Worm (Caenorhabditis elegans) whole organism, L4 larva: ENCODE data around the gene F02E8.4.

ENCODE experiments used
- D1046.2 ChIP-seq: fragments of 200-800 bp; sonication (Bioruptor generic); IDR thresholded peaks from 2 replicates; pipeline ENCODE4 v1.3.6; 2022; ENCODE audit warnings: missing genetic modification characterization, missing compliant biosample characterization
- F10B5.3 ChIP-seq: sonication (generic microtip); optimal IDR thresholded peaks from 2 replicates; lab custom pipeline; 2016; ENCODE audit warnings: mild to moderate bottlenecking, missing genetic modification characterization, missing compliant biosample characterization
- F26F4.8 ChIP-seq: fragments of 200-800 bp; sonication (Bioruptor generic); conservative IDR thresholded peaks from 2 replicates; pipeline ENCODE4 v1.3.6; 2022; ENCODE audit warnings: missing genetic modification characterization, missing compliant biosample characterization
- F37D6.2 ChIP-seq: sonication (generic microtip); optimal IDR thresholded peaks from 2 replicates; lab custom pipeline; 2016; ENCODE audit warnings: mild to moderate bottlenecking, missing genetic modification characterization, missing compliant biosample characterization
- F44E2.7 ChIP-seq: fragments of 200-800 bp; sonication (Bioruptor generic); IDR thresholded peaks from 2 replicates; pipeline ENCODE4 v2.1.2; 2022; ENCODE audit warnings: missing genetic modification characterization, missing compliant biosample characterization
- F49E8.2 ChIP-seq: sonication (generic microtip); optimal IDR thresholded peaks from 2 replicates; lab custom pipeline; 2016; ENCODE audit warnings: missing compliant biosample characterization, mild to moderate bottlenecking, missing genetic modification characterization, borderline replicate concordance
- T20F7.1 ChIP-seq: fragments of 200-800 bp; sonication (Bioruptor generic); optimal IDR thresholded peaks from 2 replicates; lab custom pipeline; 2018; ENCODE audit warnings: mild to moderate bottlenecking, missing genetic modification characterization, missing compliant biosample characterization
- T26A8.4 ChIP-seq: fragments of 200-800 bp; sonication (Bioruptor generic); IDR thresholded peaks from 2 replicates; pipeline ENCODE4 v1.3.6; 2022; ENCODE audit warnings: missing genetic modification characterization, missing compliant biosample characterization
- Y105C5A.15 ChIP-seq: fragments of 200-800 bp; sonication (Bioruptor generic); IDR thresholded peaks from 2 replicates; pipeline ENCODE4 v1.3.6; 2022; ENCODE audit warnings: missing genetic modification characterization, missing compliant biosample characterization
- Y48G9A.11 ChIP-seq: fragments of 200-800 bp; sonication (Bioruptor generic); IDR thresholded peaks from 2 replicates; pipeline ENCODE4 v1.3.6; 2022; ENCODE audit warnings: missing genetic modification reagents, missing genetic modification characterization, missing compliant biosample characterization
- Y5F2A.4 ChIP-seq: fragments of 200-800 bp; sonication (Bioruptor generic); optimal IDR thresholded peaks from 2 replicates; lab custom pipeline; 2018; ENCODE audit warnings: mild to moderate bottlenecking, missing genetic modification characterization, missing compliant biosample characterization
- Y75B8A.6 ChIP-seq: fragments of 200-800 bp; sonication (Bioruptor generic); IDR thresholded peaks from 2 replicates; pipeline ENCODE4 v1.3.6; 2022; ENCODE audit warnings: missing genetic modification reagents, missing genetic modification characterization, missing compliant biosample characterization
- aha-1 ChIP-seq: fragments of 150-350 bp; peaks from one replicate; lab custom pipeline; 2014; ENCODE audit warnings: missing biosample characterization, missing genetic modification characterization
- aly-2 ChIP-seq: sonication (generic microtip); optimal IDR thresholded peaks from 2 replicates; lab custom pipeline; 2018; ENCODE audit warnings: missing biosample characterization, missing genetic modification characterization
- ama-1 ChIP-seq: fragments of 150-350 bp; optimal IDR thresholded peaks from 2 replicates; lab custom pipeline; 2014; ENCODE audit warnings: inconsistent platforms, mixed read lengths
- attf-4 ChIP-seq: sonication (generic microtip); optimal IDR thresholded peaks from 3 replicates; lab custom pipeline; 2017; ENCODE audit warnings: missing biosample characterization, missing genetic modification characterization
- ceh-44 ChIP-seq: fragments of 200-800 bp; sonication (Bioruptor generic); IDR thresholded peaks from 2 replicates; pipeline ENCODE4 v1.3.6; 2022; ENCODE audit warnings: missing genetic modification reagents, missing genetic modification characterization, missing compliant biosample characterization
- ceh-82 ChIP-seq: sonication (generic microtip); optimal IDR thresholded peaks from 2 replicates; lab custom pipeline; 2017; ENCODE audit warnings: missing biosample characterization, missing genetic modification characterization
- ces-1 ChIP-seq: fragments of 150-350 bp; sonication (generic microtip); optimal IDR thresholded peaks from 4 replicates; lab custom pipeline; 2014; ENCODE audit warnings: missing biosample characterization, missing genetic modification reagents, missing genetic modification characterization
- ctbp-1 ChIP-seq: fragments of 200-800 bp; sonication (Bioruptor generic); IDR thresholded peaks from 2 replicates; pipeline ENCODE4 v1.3.6; 2022; ENCODE audit warnings: missing genetic modification reagents, missing genetic modification characterization, missing compliant biosample characterization
- dmd-6 ChIP-seq: fragments of 200-800 bp; sonication (Bioruptor generic); IDR thresholded peaks from 2 replicates; pipeline ENCODE4 v1.3.6; 2022; ENCODE audit warnings: missing genetic modification reagents, missing genetic modification characterization, missing compliant biosample characterization
- egl-43 ChIP-seq: fragments of 200-800 bp; sonication (Bioruptor generic); IDR thresholded peaks from 2 replicates; pipeline ENCODE4 v1.3.6; 2022; ENCODE audit warnings: missing genetic modification reagents, missing genetic modification characterization, missing compliant biosample characterization
- fkh-10 ChIP-seq: fragments of 150-350 bp; optimal IDR thresholded peaks from 2 replicates; lab custom pipeline; 2014; ENCODE audit warnings: missing biosample characterization, missing genetic modification reagents, missing genetic modification characterization
- fos-1 ChIP-seq: fragments of 150-350 bp; optimal IDR thresholded peaks from 2 replicates; lab custom pipeline; 2014; ENCODE audit warnings: missing biosample characterization, missing genetic modification characterization
- hif-1 ChIP-seq, 2 experiments: sonication (generic microtip); optimal IDR thresholded peaks; 2 replicates each; lab custom pipeline; 2016 to 2017; ENCODE audit warnings: missing compliant biosample characterization in 2 of 2, missing genetic modification characterization in 2 of 2, missing genetic modification reagents in 2 of 2, missing genotype in 2 of 2, mild to moderate bottlenecking in 1 of 2
- hlh-11 ChIP-seq: fragments of 200-800 bp; sonication (Bioruptor generic); optimal IDR thresholded peaks from 2 replicates; lab custom pipeline; 2018; ENCODE audit warnings: mild to moderate bottlenecking, missing genetic modification characterization, missing compliant biosample characterization
- hmg-1.1 ChIP-seq: fragments of 200-800 bp; sonication (Bioruptor generic); IDR thresholded peaks from 2 replicates; pipeline ENCODE4 v1.3.6; 2022; ENCODE audit warnings: missing genetic modification reagents, missing genetic modification characterization, missing compliant biosample characterization
- jun-1 ChIP-seq: fragments of 150-350 bp; optimal IDR thresholded peaks from 2 replicates; lab custom pipeline; 2014; ENCODE audit warnings: missing biosample characterization, missing genetic modification reagents, missing genetic modification characterization
- lin-1 ChIP-seq: fragments of 200-800 bp; sonication (Bioruptor generic); IDR thresholded peaks from 2 replicates; pipeline ENCODE4 v1.3.6; 2022; ENCODE audit warnings: missing genetic modification reagents, missing genetic modification characterization, missing compliant biosample characterization
- lin-38 ChIP-seq: fragments of 200-800 bp; sonication (Bioruptor generic); IDR thresholded peaks from 2 replicates; pipeline ENCODE4 v1.3.6; 2022; ENCODE audit warnings: missing genetic modification reagents, missing genetic modification characterization, missing compliant biosample characterization
- lir-3 ChIP-seq: sonication (generic microtip); optimal IDR thresholded peaks from 2 replicates; lab custom pipeline; 2016; ENCODE audit warnings: mild to moderate bottlenecking, missing genetic modification characterization, missing compliant biosample characterization
- madf-9 ChIP-seq: fragments of 200-800 bp; sonication (Bioruptor generic); conservative IDR thresholded peaks from 2 replicates; pipeline ENCODE4 v1.3.6; 2022; ENCODE audit warnings: missing genetic modification reagents, missing genetic modification characterization, missing compliant biosample characterization
- mdt-29 ChIP-seq: fragments of 200-800 bp; sonication (Bioruptor generic); IDR thresholded peaks from 2 replicates; pipeline ENCODE4 v1.3.6; 2022; ENCODE audit warnings: missing genetic modification reagents, missing genetic modification characterization, missing compliant biosample characterization
- mes-2 ChIP-seq: sonication (generic microtip); optimal IDR thresholded peaks from 2 replicates; lab custom pipeline; 2016; ENCODE audit warnings: missing genotype, mild to moderate bottlenecking, missing genetic modification characterization, missing compliant biosample characterization; ENCODE audit not compliant: poor library complexity, severe bottlenecking
- mxl-2 ChIP-seq: fragments of 200-800 bp; sonication (Bioruptor generic); conservative IDR thresholded peaks from 2 replicates; pipeline ENCODE4 v1.3.6; 2022; ENCODE audit warnings: missing genetic modification reagents, missing genetic modification characterization, missing compliant biosample characterization
- nhr-111 ChIP-seq: fragments of 200-800 bp; sonication (Bioruptor generic); optimal IDR thresholded peaks from 2 replicates; lab custom pipeline; 2018; ENCODE audit warnings: mild to moderate bottlenecking, missing genetic modification characterization, missing compliant biosample characterization
- nhr-25 ChIP-seq: sonication (generic microtip); optimal IDR thresholded peaks from 2 replicates; lab custom pipeline; 2017; ENCODE audit warnings: missing genetic modification characterization, mild to moderate bottlenecking, missing compliant biosample characterization, antibody characterized with exemption, moderate library complexity, borderline replicate concordance; ENCODE audit not compliant: insufficient read depth
- nhr-28 ChIP-seq: fragments of 150-350 bp; optimal IDR thresholded peaks from 2 replicates; lab custom pipeline; 2014; ENCODE audit warnings: missing biosample characterization, missing genetic modification characterization
- nhr-48 ChIP-seq: sonication (generic microtip); optimal IDR thresholded peaks from 2 replicates; lab custom pipeline; 2016; ENCODE audit warnings: mild to moderate bottlenecking, missing genetic modification characterization, missing compliant biosample characterization
- nhr-76 ChIP-seq: fragments of 150-350 bp; optimal IDR thresholded peaks from 2 replicates; lab custom pipeline; 2014; ENCODE audit warnings: missing biosample characterization, missing genetic modification characterization
- pha-4 ChIP-seq, 2 experiments: fragments of 150-350 bp in 1 of 2; fragments of 200-800 bp in 1 of 2; sonication (Bioruptor generic) in 1 of 2; IDR thresholded peaks in 1 of 2; optimal IDR thresholded peaks in 1 of 2; 2 replicates each; pipeline versions ENCODE4 v1.3.6 to Lab custom; 2014 to 2022; ENCODE audit warnings: missing genetic modification characterization in 2 of 2, missing genetic modification reagents in 2 of 2, missing biosample characterization in 1 of 2, missing compliant biosample characterization in 1 of 2
- pqm-1 ChIP-seq: sonication (generic microtip); optimal IDR thresholded peaks from 2 replicates; lab custom pipeline; 2017; ENCODE audit warnings: missing biosample characterization, missing genetic modification characterization
- rbr-2 ChIP-seq: sonication (generic microtip); optimal IDR thresholded peaks from 2 replicates; lab custom pipeline; 2016; ENCODE audit warnings: missing genotype, missing genetic modification characterization, missing compliant biosample characterization
- skn-1 ChIP-seq: fragments of 150-350 bp; optimal IDR thresholded peaks from 2 replicates; lab custom pipeline; 2014; ENCODE audit warnings: missing biosample characterization, missing genetic modification characterization
- snpc-4 ChIP-seq: fragments of 150-350 bp; optimal IDR thresholded peaks from 2 replicates; lab custom pipeline; 2014; ENCODE audit warnings: missing biosample characterization, missing genetic modification characterization
- vab-7 ChIP-seq: fragments of 200-800 bp; sonication (Bioruptor generic); IDR thresholded peaks from 2 replicates; pipeline ENCODE4 v1.3.6; 2022; ENCODE audit warnings: missing genetic modification reagents, missing genetic modification characterization, missing compliant biosample characterization
- zfp-3 ChIP-seq: fragments of 200-800 bp; sonication (Bioruptor generic); conservative IDR thresholded peaks from 2 replicates; pipeline ENCODE4 v1.3.6; 2022; ENCODE audit warnings: missing genetic modification reagents, missing genetic modification characterization, missing compliant biosample characterization
- ztf-7 ChIP-seq: fragments of 150-350 bp; optimal IDR thresholded peaks from 2 replicates; lab custom pipeline; 2014; ENCODE audit warnings: missing biosample characterization, missing genetic modification characterization

F02E8.4 gene

DNA sequence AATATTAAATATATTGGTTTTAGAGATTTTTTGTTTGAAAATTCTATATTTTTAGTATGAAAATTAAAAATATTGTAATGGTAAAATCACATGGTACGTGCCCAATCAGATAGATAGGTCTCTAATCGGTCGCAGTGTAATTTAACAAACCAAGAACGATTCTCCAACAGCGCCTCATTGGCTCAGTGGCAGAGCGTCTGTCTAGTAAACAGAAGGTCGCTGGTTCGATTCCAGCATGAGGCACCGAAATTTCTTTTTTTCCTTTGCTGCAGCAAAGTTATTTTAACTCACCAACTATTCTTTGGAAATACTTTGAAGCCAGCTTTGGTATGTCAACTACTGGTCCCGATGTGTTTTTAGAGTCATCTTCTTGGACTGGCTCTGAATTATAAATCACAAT lies 9.1 kb upstream of the F02E8.4 start (continued):
- TF ChIP-seq ces-1 (no peak), hlh-11 (tag; lab: Kevin White, UChicago) (peak; percentile 25), ceh-82 (tag; lab: Kevin White, UChicago) (no peak), fkh-10 (GFP tag; lab: Kevin White, UChicago) (no peak), mxl-2 (GFP tag; lab: Robert Waterston, UW) (no peak), pha-4 (GFP tag; IDR thresholded peaks at IDR 0.05; lab: Robert Waterston, UW) (peak; percentile 81), pha-4 (tag; optimal IDR thresholded peaks at IDR 0.05; lab: Kevin White, UChicago) (no peak), rbr-2 (tag; lab: Kevin White, UChicago) (peak; percentile 2), hmg-1.1 (GFP tag; lab: Robert Waterston, UW) (peak; percentile 71), ceh-44 (peak; percentile 56; the same call in 1 of the 2 replicates), lin-1 (GFP tag; lab: Robert Waterston, UW) (0 out of 2 replicates have a peak, but pooled peaks have one; percentile 14), F37D6.2 (tag; lab: Kevin White, UChicago) (no peak), aly-2 (no peak), pqm-1 (tag; lab: Kevin White, UChicago) (no peak), dmd-6 (GFP tag; lab: Robert Waterston, UW) (peak; percentile 54), mes-2 (peak; percentile 74), T26A8.4 (GFP tag; lab: Robert Waterston, UW) (peak; percentile 45), Y48G9A.11 (GFP tag; lab: Robert Waterston, UW) (0 out of 2 replicates have a peak, but pooled peaks have one; percentile 12), madf-9 (0 out of 2 replicates have a peak, but pooled peaks have one; percentile 14), aha-1 (tag; lab: Kevin White, UChicago) (no peak), nhr-48 (tag; lab: Kevin White, UChicago) (no peak), nhr-76 (no peak), lin-38 (peak; percentile 72), Y105C5A.15 (GFP tag; lab: Robert Waterston, UW) (no peak), F26F4.8 (GFP tag; lab: Robert Waterston, UW) (0 out of 2 replicates have a peak, but pooled peaks have one; percentile 43), zfp-3 (no peak), F10B5.3 (peak; percentile 20), nhr-111 (GFP tag; lab: Kevin White, UChicago) (no peak), snpc-4 (tag; lab: Kevin White, UChicago) (no peak), D1046.2 (GFP tag; lab: Robert Waterston, UW) (0 out of 2 replicates have a peak, but pooled peaks have one; percentile 45), mdt-29 (GFP tag; lab: Robert Waterston, UW) (no peak), nhr-25 (tag; lab: Kevin White, UChicago) (no peak), ctbp-1 (0 out of 2 replicates have a peak, but pooled peaks have one; percentile 41), Y75B8A.6 (0 out of 2 replicates have a peak, but pooled peaks have one; percentile 40), T20F7.1 (GFP tag; lab: Kevin White, UChicago) (no peak), egl-43 (GFP tag; lab: Robert Waterston, UW) (peak; percentile 77), skn-1 (no peak), vab-7 (GFP tag; lab: Robert Waterston, UW) (peak; percentile 73), F44E2.7 (peak; percentile 76; the same call in 1 of the 2 replicates), fos-1 (tag; lab: Kevin White, UChicago) (no peak), ztf-7 (tag; lab: Kevin White, UChicago) (peak; percentile 21), F49E8.2 (no peak), attf-4 (tag; lab: Kevin White, UChicago) (no peak), jun-1 (no peak), hif-1 (tag; optimal IDR thresholded peaks at IDR 0.05; lab: Kevin White, UChicago) (no peak), nhr-28 (tag; lab: Kevin White, UChicago) (no peak), Y5F2A.4 (GFP tag; lab: Kevin White, UChicago) (peak; percentile 47), lir-3 (tag; lab: Kevin White, UChicago) (peak; percentile 9), ama-1 (lab: Kevin White, UChicago) (no peak)
- TF ChIP-seq, all 104 proteins: peak for 37
